Worm (Caenorhabditis elegans): ENCODE data around the gene T19C4.1.

The T19C4.1 gene

DNA sequence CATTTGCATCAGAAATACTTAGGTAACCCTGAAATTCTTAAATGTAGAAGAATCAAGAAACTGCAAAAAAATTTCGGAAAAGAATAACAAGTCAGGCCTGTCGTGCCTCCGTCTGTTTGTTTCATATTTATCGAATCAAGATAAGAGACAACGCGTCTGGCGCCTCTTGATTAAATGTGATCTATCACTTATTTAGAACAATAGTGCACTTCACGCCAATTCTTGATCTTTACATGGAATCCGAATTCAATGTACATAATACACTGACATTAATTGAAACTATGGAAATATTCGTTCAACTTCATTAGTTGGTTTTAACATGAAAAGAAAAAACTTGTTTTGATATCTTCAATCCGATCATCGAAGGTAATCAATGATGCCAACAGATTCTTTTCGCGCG, 27.0 kb upstream of the T19C4.1 start, which contains the start of gene mboa-2 (continued):
- no peak for TF ChIP-seq sdz-12 (GFP tag; optimal IDR thresholded peaks at IDR 0.05)
- no peak for TF ChIP-seq nhr-11 (tag; optimal IDR thresholded peaks at IDR 0.05)
- TF ChIP-seq mdl-1 (tag; optimal IDR thresholded peaks at IDR 0.05), result no peak
- TF ChIP-seq zfp-2 (tag; optimal IDR thresholded peaks at IDR 0.05), result no peak
- peak; percentile 43; the same call in 1 of the 2 replicates for TF ChIP-seq zfp-3 (GFP tag; conservative IDR thresholded peaks at IDR 0.05)
- TF ChIP-seq zip-2 (tag; optimal IDR thresholded peaks at IDR 0.05), result no peak
- TF ChIP-seq ctbp-1 (GFP tag; IDR thresholded peaks at IDR 0.05), result no peak
- no peak for TF ChIP-seq dmd-8 (GFP tag; IDR thresholded peaks at IDR 0.05)
- peak; percentile 65 for TF ChIP-seq T20F7.1 (GFP tag; optimal IDR thresholded peaks at IDR 0.05)
- TF ChIP-seq dmd-9 (GFP tag; IDR thresholded peaks at IDR 0.05), result no peak
- no peak for TF ChIP-seq spr-3 (GFP tag; optimal IDR thresholded peaks at IDR 0.05)
- TF ChIP-seq egl-43 (GFP tag; IDR thresholded peaks at IDR 0.05), result no peak
- peak; percentile 9 for TF ChIP-seq pqm-1 (tag; optimal IDR thresholded peaks at IDR 0.05)
- no peak for TF ChIP-seq skn-1 (tag; optimal IDR thresholded peaks at IDR 0.05)
- TF ChIP-seq mdt-29 (GFP tag; IDR thresholded peaks at IDR 0.05), result no peak
- no peak for TF ChIP-seq ZK337.2 (GFP tag; IDR thresholded peaks at IDR 0.05)
- TF ChIP-seq jun-1 (tag; optimal IDR thresholded peaks at IDR 0.05), result no peak
- TF ChIP-seq F49E8.2 (tag; optimal IDR thresholded peaks at IDR 0.05; ENCODE audit: borderline replicate concordance), result no peak
- TF ChIP-seq ztf-11 (tag; optimal IDR thresholded peaks at IDR 0.05), result no peak
- TF ChIP-seq unc-62 (GFP tag; optimal IDR thresholded peaks at IDR 0.05 in 1 of 2), result no peak
- no peak for TF ChIP-seq unc-62 (tag; optimal IDR thresholded peaks at IDR 0.05)
- TF ChIP-seq lin-38 (GFP tag; IDR thresholded peaks at IDR 0.05), result peak; percentile 59
- no peak for TF ChIP-seq hlh-30 (tag; optimal IDR thresholded peaks at IDR 0.05; ENCODE audit: insufficient read depth)
- TF ChIP-seq set-16 (GFP tag; IDR thresholded peaks at IDR 0.05), result no peak

ce11 chrV:11123817-11124337, 25.6 kb upstream of the T19C4.1 start, which contains the start of the genes atp-5 and lmtr-3:
TSS of gene atp-5 (minus strand) at chrV:11123867.
TSS of gene lmtr-3 (plus strand) at chrV:11124186.
- TF ChIP-seq dve-1 (tag; optimal IDR thresholded peaks at IDR 0.05; ENCODE audit: insufficient read depth), result peak; percentile 68
- 0 out of 2 replicates have a peak, but pooled peaks have one; percentile 14 for TF ChIP-seq pha-4 (GFP tag; IDR thresholded peaks at IDR 0.05)
- TF ChIP-seq pha-4 (tag; optimal IDR thresholded peaks at IDR 0.05), result no peak
- peak; percentile 31 for TF ChIP-seq duxl-1 (tag; optimal IDR thresholded peaks at IDR 0.05; ENCODE audit: poor library complexity)
- TF ChIP-seq lin-29 (GFP tag; IDR thresholded peaks at IDR 0.05), result no peak
- no peak for TF ChIP-seq php-3 (GFP tag; IDR thresholded peaks at IDR 0.05)
- no peak for TF ChIP-seq F10B5.3 (tag; optimal IDR thresholded peaks at IDR 0.05)
- no peak for TF ChIP-seq lin-1 (GFP tag; IDR thresholded peaks at IDR 0.05)
- no peak for TF ChIP-seq Y75B8A.6 (GFP tag; IDR thresholded peaks at IDR 0.05)
- TF ChIP-seq nhr-48 (tag; optimal IDR thresholded peaks at IDR 0.05), result peak; percentile 50
- no peak for TF ChIP-seq attf-4 (tag; optimal IDR thresholded peaks at IDR 0.05)
- peak; percentile 81 for TF ChIP-seq mep-1 (tag; optimal IDR thresholded peaks at IDR 0.05)
- no peak for TF ChIP-seq spr-3 (GFP tag; optimal IDR thresholded peaks at IDR 0.05)
- TF ChIP-seq nhr-102 (tag; optimal IDR thresholded peaks at IDR 0.05), result no peak
- no peak for TF ChIP-seq ZK546.5 (tag; optimal IDR thresholded peaks at IDR 0.05)
- no peak for TF ChIP-seq zip-11 (GFP tag; IDR thresholded peaks at IDR 0.05)
- TF ChIP-seq nhr-6 (tag; optimal IDR thresholded peaks at IDR 0.05), result peak; percentile 68
- peak; percentile 69 for TF ChIP-seq nhr-28 (tag; optimal IDR thresholded peaks at IDR 0.05)
- TF ChIP-seq Y5F2A.4 (GFP tag; optimal IDR thresholded peaks at IDR 0.05), result no peak
- no peak for TF ChIP-seq fkh-10 (GFP tag; optimal IDR thresholded peaks at IDR 0.05)
- no peak for TF ChIP-seq nhr-11 (tag; optimal IDR thresholded peaks at IDR 0.05)
- no peak for TF ChIP-seq zfp-2 (tag; optimal IDR thresholded peaks at IDR 0.05)
- no peak for TF ChIP-seq gei-8 (GFP tag; optimal IDR thresholded peaks at IDR 0.05)
- no peak for TF ChIP-seq daf-8 (GFP tag; IDR thresholded peaks at IDR 0.05)
- TF ChIP-seq set-16 (GFP tag; IDR thresholded peaks at IDR 0.05), result no peak
- no peak for TF ChIP-seq ceh-28 (tag; optimal IDR thresholded peaks at IDR 0.05)
- TF ChIP-seq zip-2 (tag; optimal IDR thresholded peaks at IDR 0.05), result no peak
- TF ChIP-seq ctbp-1 (GFP tag; IDR thresholded peaks at IDR 0.05), result peak; percentile 20; the same call in 1 of the 2 replicates
- TF ChIP-seq tag-97 (GFP tag; IDR thresholded peaks at IDR 0.05), result 0 out of 2 replicates have a peak, but pooled peaks have one; percentile 23
- no peak for TF ChIP-seq daf-19 (GFP tag; conservative IDR thresholded peaks at IDR 0.05)
- no peak for TF ChIP-seq hmg-1.1 (GFP tag; IDR thresholded peaks at IDR 0.05)
- no peak for TF ChIP-seq ama-1 (optimal IDR thresholded peaks at IDR 0.05)
- TF ChIP-seq lir-3 (tag; optimal IDR thresholded peaks at IDR 0.05), result no peak

All from whole organism, L4 larva.